Fruit fly (Drosophila melanogaster) whole organism, larva: ENCODE results near the gene CG31495.

Experiments
- noc ChIP-seq: fragments of 200-800 bp; sonication (Bioruptor generic); optimal IDR thresholded peaks from 3 replicates; lab custom pipeline; 2019; ENCODE audit warnings: missing biosample characterization, mild to moderate bottlenecking, missing genetic modification characterization, moderate library complexity

CG31495 gene

DNA sequence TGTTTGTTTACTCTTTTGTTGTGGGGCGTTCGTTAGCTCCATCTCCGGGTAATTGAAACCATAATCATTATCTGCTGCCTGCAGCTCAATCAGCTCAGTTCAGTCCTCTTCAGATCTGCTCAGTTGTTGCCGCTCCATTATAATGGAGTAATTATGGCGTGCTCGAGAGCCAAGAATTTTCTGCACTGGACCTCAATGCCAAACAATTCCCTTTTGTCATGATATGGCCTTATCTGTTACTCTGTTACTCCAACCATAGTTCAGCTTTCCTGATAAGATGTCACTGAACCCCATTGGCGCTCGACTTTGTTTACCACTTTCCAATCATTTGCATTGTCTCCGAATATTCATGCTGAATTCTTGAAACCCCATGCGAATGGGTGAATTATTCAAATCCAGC, 48.9 kb downstream of the CG31495 start:
- no peak for TF ChIP-seq noc (tag; lab: Kevin White, UChicago)

DNA sequence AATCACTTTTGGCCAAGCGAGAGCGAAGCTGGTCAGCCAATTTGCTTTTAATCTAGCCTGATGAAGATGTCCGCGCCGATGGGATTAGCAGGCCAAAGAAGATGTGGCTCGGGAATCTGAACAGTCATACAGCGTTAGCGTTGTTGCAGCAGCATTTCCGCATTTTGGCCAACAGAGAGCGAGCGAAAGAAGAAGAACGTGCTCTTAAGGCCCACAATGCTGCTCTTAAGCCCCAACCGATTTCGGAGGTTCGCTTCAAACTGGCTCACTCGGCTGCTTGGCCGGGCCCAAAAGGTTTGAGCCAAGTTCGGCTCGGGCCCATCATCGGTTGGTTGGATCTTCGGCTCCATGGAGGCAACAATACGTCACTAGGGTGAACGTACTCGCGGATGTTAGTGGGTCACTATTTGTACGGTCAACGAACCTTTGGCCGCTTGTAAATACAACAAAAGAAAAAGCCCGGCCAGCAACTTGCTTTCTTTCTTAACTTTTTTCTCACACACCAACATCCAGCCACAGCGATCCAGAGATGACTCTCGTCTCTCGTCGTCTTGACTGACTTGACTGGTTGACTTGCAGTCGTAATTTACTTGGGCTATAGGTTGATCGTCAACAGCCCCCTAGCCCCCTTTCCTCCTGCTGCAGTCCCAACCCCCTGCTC, 50.0 kb downstream of the CG31495 start:
- TF ChIP-seq noc (tag; lab: Kevin White, UChicago): no peak

DNA sequence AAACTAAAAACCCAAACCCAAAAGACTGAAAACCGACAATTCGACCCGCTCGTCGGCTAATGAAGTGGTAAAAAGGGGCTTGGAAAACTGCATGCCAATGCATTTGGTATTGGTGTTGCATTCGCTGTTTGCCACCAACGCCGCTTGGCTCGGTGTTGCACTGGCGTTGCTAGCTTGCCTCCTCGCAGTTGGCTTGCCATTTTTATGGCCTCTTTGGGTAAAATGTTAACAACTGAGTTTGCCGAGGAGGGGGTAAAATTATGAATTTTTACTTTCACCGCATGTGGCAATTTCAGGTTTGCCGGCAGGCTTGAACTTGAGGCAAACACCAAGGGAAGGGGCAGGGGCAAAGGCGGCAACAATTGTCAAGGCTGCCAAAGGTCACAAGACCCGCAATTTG, 51.1 kb downstream of the CG31495 start:
- no peak for TF ChIP-seq noc (tag; lab: Kevin White, UChicago)
